Worm (Caenorhabditis elegans) whole organism, young adult: ENCODE measurements around the gene dct-6.

Source experiments
- C17E4.6 ChIP-seq: fragments of 200-800 bp; sonication (Bioruptor generic); IDR thresholded peaks from 2 replicates; pipeline ENCODE4 v1.3.6; 2022; ENCODE audit warnings: missing genetic modification reagents, missing genetic modification characterization, missing compliant biosample characterization
- F33H1.4 ChIP-seq: fragments of 200-800 bp; sonication (Bioruptor generic); IDR thresholded peaks from 2 replicates; pipeline ENCODE4 v1.3.6; 2022; ENCODE audit warnings: missing genetic modification reagents, missing genetic modification characterization, missing compliant biosample characterization
- F39B2.1 ChIP-seq: fragments of 200-800 bp; sonication (Bioruptor generic); IDR thresholded peaks from 2 replicates; pipeline ENCODE4 v1.3.6; 2022; ENCODE audit warnings: missing genetic modification reagents, missing genetic modification characterization, missing compliant biosample characterization
- F55B11.4 ChIP-seq: sonication (generic microtip); optimal IDR thresholded peaks from 2 replicates; lab custom pipeline; 2016; ENCODE audit warnings: missing compliant biosample characterization, missing genetic modification characterization, borderline replicate concordance; ENCODE audit not compliant: insufficient read depth
- K12H6.12 ChIP-seq: fragments of 200-800 bp; sonication (Bioruptor generic); optimal IDR thresholded peaks from 2 replicates; lab custom pipeline; 2018; ENCODE audit warnings: mild to moderate bottlenecking, missing genetic modification characterization, missing compliant biosample characterization
- T07F8.4 ChIP-seq: sonication (generic microtip); optimal IDR thresholded peaks from 2 replicates; lab custom pipeline; 2016; ENCODE audit warnings: mild to moderate bottlenecking, missing genetic modification characterization, moderate library complexity, missing compliant biosample characterization
- Y56A3A.18 ChIP-seq: fragments of 200-800 bp; sonication (Bioruptor generic); IDR thresholded peaks from 2 replicates; pipeline ENCODE4 v1.3.6; 2022; ENCODE audit warnings: missing genetic modification reagents, missing genetic modification characterization, missing compliant biosample characterization
- Y67H2A.10 ChIP-seq: fragments of 200-800 bp; sonication (Bioruptor generic); conservative IDR thresholded peaks from 2 replicates; pipeline ENCODE4 v1.3.6; 2022; ENCODE audit warnings: missing genetic modification reagents, missing genetic modification characterization, missing compliant biosample characterization
- ZK185.1 ChIP-seq: sonication (generic microtip); optimal IDR thresholded peaks from 2 replicates; lab custom pipeline; 2016; ENCODE audit warnings: mild to moderate bottlenecking, missing genetic modification characterization, missing compliant biosample characterization; ENCODE audit not compliant: poor library complexity, severe bottlenecking
- ama-1 ChIP-seq, 3 experiments: fragments of 150-350 bp in 1 of 3; sonication (generic microtip) in 2 of 3; optimal IDR thresholded peaks; 2 replicates each; lab custom pipeline; 2014 to 2018; ENCODE audit warnings: missing biosample characterization in 2 of 3, missing genetic modification characterization in 2 of 3, missing genetic modification reagents in 2 of 3
- aptf-2 ChIP-seq: fragments of 200-800 bp; sonication (Bioruptor generic); conservative IDR thresholded peaks from 2 replicates; pipeline ENCODE4 v1.3.6; 2022; ENCODE audit warnings: missing genetic modification reagents, missing genetic modification characterization, missing compliant biosample characterization
- aptf-3 ChIP-seq: fragments of 200-800 bp; sonication (Bioruptor generic); IDR thresholded peaks from 2 replicates; pipeline ENCODE4 v1.3.6; 2022; ENCODE audit warnings: missing genetic modification characterization, missing compliant biosample characterization
- attf-3 ChIP-seq: fragments of 200-800 bp; sonication (Bioruptor generic); conservative IDR thresholded peaks from 2 replicates; pipeline ENCODE4 v1.3.6; 2022; ENCODE audit warnings: missing genetic modification reagents, missing genetic modification characterization, missing compliant biosample characterization
- cebp-1 ChIP-seq, 2 experiments: fragments of 200-800 bp in 1 of 2; sonication (Bioruptor generic) in 1 of 2; sonication (generic microtip) in 1 of 2; IDR thresholded peaks in 1 of 2; optimal IDR thresholded peaks in 1 of 2; 2 replicates each; pipeline versions ENCODE4 v1.3.6 to Lab custom; 2017 to 2022; ENCODE audit warnings: missing compliant biosample characterization in 2 of 2, missing genetic modification characterization in 2 of 2, mild to moderate bottlenecking in 1 of 2, missing genetic modification reagents in 1 of 2, moderate library complexity in 1 of 2
- ceh-79 ChIP-seq: sonication (generic microtip); optimal IDR thresholded peaks from 2 replicates; lab custom pipeline; 2017; ENCODE audit warnings: mild to moderate bottlenecking, missing genetic modification characterization, missing compliant biosample characterization
- dox-1 ChIP-seq: fragments of 200-800 bp; sonication (Bioruptor generic); IDR thresholded peaks from 2 replicates; pipeline ENCODE4 v1.3.6; 2022; ENCODE audit warnings: missing genetic modification reagents, missing genetic modification characterization, missing compliant biosample characterization
- egrh-3 ChIP-seq: fragments of 200-800 bp; sonication (Bioruptor generic); IDR thresholded peaks from 2 replicates; pipeline ENCODE4 v1.3.6; 2022; ENCODE audit warnings: missing genetic modification reagents, missing genetic modification characterization, missing compliant biosample characterization
- gei-17 ChIP-seq: fragments of 200-800 bp; sonication (Bioruptor generic); optimal IDR thresholded peaks from 2 replicates; lab custom pipeline; 2018; ENCODE audit warnings: mild to moderate bottlenecking, missing genetic modification characterization, missing compliant biosample characterization
- let-607 ChIP-seq, 2 experiments: fragments of 200-800 bp in 1 of 2; sonication (Bioruptor generic) in 1 of 2; sonication (generic microtip) in 1 of 2; optimal IDR thresholded peaks; 2 replicates each; lab custom pipeline; 2016 to 2018; ENCODE audit warnings: mild to moderate bottlenecking in 2 of 2, missing compliant biosample characterization in 2 of 2, missing genetic modification characterization in 2 of 2, moderate library complexity in 2 of 2, missing genotype in 1 of 2
- lin-26 ChIP-seq: fragments of 200-800 bp; sonication (Bioruptor generic); IDR thresholded peaks from 2 replicates; pipeline ENCODE4 v1.3.6; 2022; ENCODE audit warnings: missing genetic modification reagents, missing genetic modification characterization, missing compliant biosample characterization
- lir-1 ChIP-seq: fragments of 200-800 bp; sonication (Bioruptor generic); conservative IDR thresholded peaks from 2 replicates; pipeline ENCODE4 v1.3.6; 2022; ENCODE audit warnings: missing genetic modification reagents, missing genetic modification characterization, missing compliant biosample characterization
- lsy-27 ChIP-seq: sonication (generic microtip); optimal IDR thresholded peaks from 2 replicates; lab custom pipeline; 2017; ENCODE audit warnings: missing genetic modification characterization, mild to moderate bottlenecking, missing compliant biosample characterization, antibody characterized with exemption, missing genotype, borderline replicate concordance; ENCODE audit not compliant: insufficient read depth
- madf-10 ChIP-seq: sonication (generic microtip); optimal IDR thresholded peaks from 2 replicates; lab custom pipeline; 2016; ENCODE audit warnings: mild to moderate bottlenecking, missing genetic modification characterization, missing compliant biosample characterization
- madf-6 ChIP-seq: fragments of 200-800 bp; sonication (Bioruptor generic); IDR thresholded peaks from 2 replicates; pipeline ENCODE4 v1.3.6; 2022; ENCODE audit warnings: missing genetic modification reagents, missing genetic modification characterization, missing compliant biosample characterization
- mel-28 ChIP-seq: sonication (generic microtip); optimal IDR thresholded peaks from 2 replicates; lab custom pipeline; 2016; ENCODE audit warnings: borderline replicate concordance, mild to moderate bottlenecking, missing genetic modification characterization, missing compliant biosample characterization
- mes-4 ChIP-seq: sonication (generic microtip); optimal IDR thresholded peaks from 2 replicates; lab custom pipeline; 2016; ENCODE audit warnings: missing genotype, missing genetic modification characterization, missing compliant biosample characterization
- nfya-1 ChIP-seq: sonication (generic microtip); optimal IDR thresholded peaks from 2 replicates; lab custom pipeline; 2017; ENCODE audit warnings: antibody characterized with exemption, missing compliant biosample characterization, missing genetic modification characterization, borderline replicate concordance; ENCODE audit not compliant: insufficient read depth
- nfya-2 ChIP-seq: fragments of 200-800 bp; sonication (Bioruptor generic); IDR thresholded peaks from 2 replicates; pipeline ENCODE4 v1.3.6; 2022; ENCODE audit warnings: missing genetic modification reagents, missing genetic modification characterization, missing compliant biosample characterization
- nfyb-1 ChIP-seq: fragments of 200-800 bp; sonication (Bioruptor generic); IDR thresholded peaks from 2 replicates; pipeline ENCODE4 v1.3.6; 2022; ENCODE audit warnings: missing genetic modification reagents, missing genetic modification characterization, missing compliant biosample characterization
- nhr-120 ChIP-seq: fragments of 200-800 bp; sonication (Bioruptor generic); IDR thresholded peaks from 2 replicates; pipeline ENCODE4 v1.3.6; 2022; ENCODE audit warnings: missing genetic modification characterization, missing compliant biosample characterization
- nhr-179 ChIP-seq: sonication (generic microtip); optimal IDR thresholded peaks from 2 replicates; lab custom pipeline; 2016; ENCODE audit warnings: mild to moderate bottlenecking, missing genetic modification characterization, missing compliant biosample characterization
- nhr-80 ChIP-seq: sonication (generic microtip); optimal IDR thresholded peaks from 2 replicates; lab custom pipeline; 2016; ENCODE audit warnings: missing genetic modification characterization, missing compliant biosample characterization
- nhr-90 ChIP-seq: sonication (generic microtip); optimal IDR thresholded peaks from 2 replicates; lab custom pipeline; 2016; ENCODE audit warnings: missing genotype, mild to moderate bottlenecking, missing genetic modification characterization, missing compliant biosample characterization
- snpc-1.1 ChIP-seq: sonication (generic microtip); optimal IDR thresholded peaks from 2 replicates; lab custom pipeline; 2017; ENCODE audit warnings: missing genetic modification characterization, mild to moderate bottlenecking, missing compliant biosample characterization, antibody characterized with exemption, moderate library complexity, missing genotype, missing genetic modification reagents; ENCODE audit not compliant: insufficient read depth
- snpc-3.4 ChIP-seq: sonication (generic microtip); optimal IDR thresholded peaks from 2 replicates; lab custom pipeline; 2017; ENCODE audit warnings: missing genetic modification characterization, mild to moderate bottlenecking, missing compliant biosample characterization, antibody characterized with exemption, moderate library complexity, missing genotype, missing genetic modification reagents
- tbx-9 ChIP-seq: sonication (generic microtip); optimal IDR thresholded peaks from 2 replicates; lab custom pipeline; 2016; ENCODE audit warnings: borderline replicate concordance, missing genetic modification characterization, inconsistent platforms, missing compliant biosample characterization
- unc-62 ChIP-seq: fragments of 150-350 bp; optimal IDR thresholded peaks from 2 replicates; lab custom pipeline; 2014; ENCODE audit warnings: missing biosample characterization, missing genetic modification reagents, missing genetic modification characterization
- zfh-2 ChIP-seq: fragments of 200-800 bp; sonication (Bioruptor generic); conservative IDR thresholded peaks from 2 replicates; pipeline ENCODE4 v1.3.6; 2022; ENCODE audit warnings: missing genetic modification reagents, missing genetic modification characterization, missing compliant biosample characterization
- zim-3 ChIP-seq: sonication (generic microtip); optimal IDR thresholded peaks from 2 replicates; lab custom pipeline; 2017; ENCODE audit warnings: mild to moderate bottlenecking, missing genetic modification characterization, moderate library complexity, missing compliant biosample characterization
- ztf-25 ChIP-seq: fragments of 200-800 bp; sonication (Bioruptor generic); IDR thresholded peaks from 2 replicates; pipeline ENCODE4 v1.3.6; 2022; ENCODE audit warnings: missing genetic modification reagents, missing genetic modification characterization, missing compliant biosample characterization
- ztf-3 ChIP-seq: fragments of 200-800 bp; sonication (Bioruptor generic); optimal IDR thresholded peaks from 2 replicates; lab custom pipeline; 2018; ENCODE audit warnings: mild to moderate bottlenecking, missing genetic modification characterization, missing compliant biosample characterization

The dct-6 gene

DNA sequence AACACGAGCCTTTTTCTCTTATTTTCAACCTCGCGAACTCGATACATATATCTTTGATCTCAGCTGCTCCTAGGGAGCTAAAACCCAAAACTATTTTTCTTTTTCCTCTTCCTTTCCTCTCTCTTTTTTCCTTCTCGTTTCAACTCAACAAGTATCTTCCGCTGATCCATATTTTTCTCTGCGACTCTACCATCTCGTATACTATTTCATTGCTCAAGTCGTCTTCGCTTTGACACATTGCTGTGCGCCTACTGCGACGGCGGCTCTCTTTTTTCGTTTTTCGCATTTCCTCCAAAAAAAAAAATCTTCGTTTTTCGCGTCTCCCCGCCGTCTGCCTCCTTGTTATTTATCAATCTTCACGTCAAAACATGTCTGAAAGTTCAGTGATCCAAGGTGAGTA, 16.4 kb upstream of the dct-6 start (continued):
- TF ChIP-seq unc-62 (no peak), mes-4 (tag; lab: Kevin White, UChicago) (no peak), ztf-25 (GFP tag; lab: Robert Waterston, UW) (no peak), cebp-1 (GFP tag; IDR thresholded peaks at IDR 0.05; lab: Robert Waterston, UW) (no peak), cebp-1 (tag; optimal IDR thresholded peaks at IDR 0.05; lab: Kevin White, UChicago) (peak; percentile 14), madf-10 (tag; lab: Kevin White, UChicago) (no peak), T07F8.4 (tag; lab: Kevin White, UChicago) (no peak), K12H6.12 (peak; percentile 48), egrh-3 (GFP tag; lab: Robert Waterston, UW) (no peak), C17E4.6 (no peak), nfya-1 (tag; lab: Kevin White, UChicago) (no peak), gei-17 (no peak), nhr-120 (GFP tag; lab: Robert Waterston, UW) (no peak), ZK185.1 (tag; lab: Kevin White, UChicago) (no peak), lsy-27 (tag; lab: Kevin White, UChicago) (no peak), ztf-3 (GFP tag; lab: Kevin White, UChicago) (peak; percentile 17), ama-1 (optimal IDR thresholded peaks at IDR 0.05; lab: Kevin White, UChicago) (peak; percentile 60), ama-1 (GFP tag; optimal IDR thresholded peaks at IDR 0.05; lab: Kevin White, UChicago) (no peak), madf-6 (GFP tag; lab: Robert Waterston, UW) (no peak), lin-26 (GFP tag; lab: Robert Waterston, UW) (no peak), dox-1 (no peak), nfyb-1 (GFP tag; lab: Robert Waterston, UW) (no peak; the same call in 1 of the 2 replicates), ceh-79 (tag; lab: Kevin White, UChicago) (no peak), F55B11.4 (tag; lab: Kevin White, UChicago) (no peak), F33H1.4 (no peak), lir-1 (no peak), snpc-1.1 (no peak), nhr-179 (tag; lab: Kevin White, UChicago) (no peak), attf-3 (GFP tag; lab: Robert Waterston, UW) (no peak), aptf-2 (no peak), F39B2.1 (GFP tag; lab: Robert Waterston, UW) (no peak), tbx-9 (tag; lab: Kevin White, UChicago) (no peak), mel-28 (no peak), Y67H2A.10 (GFP tag; lab: Robert Waterston, UW) (no peak), snpc-3.4 (no peak), zfh-2 (GFP tag; lab: Robert Waterston, UW) (peak; percentile 65)

- TF ChIP-seq ama-1 (optimal IDR thresholded peaks at IDR 0.05; lab: Kevin White, UChicago): peak; percentile 16
- TF ChIP-seq ama-1 (GFP tag; optimal IDR thresholded peaks at IDR 0.05; lab: Kevin White, UChicago): no peak
- TF ChIP-seq nfya-2: no peak
- peak; percentile 12 for TF ChIP-seq nhr-80 (tag; lab: Kevin White, UChicago)
- no peak for TF ChIP-seq lin-26 (GFP tag; lab: Robert Waterston, UW)
- TF ChIP-seq aptf-3 (GFP tag; lab: Robert Waterston, UW): 0 out of 2 replicates have a peak, but pooled peaks have one; percentile 15
- peak; percentile 15 for TF ChIP-seq zim-3 (tag; lab: Kevin White, UChicago)
- 0 out of 2 replicates have a peak, but pooled peaks have one; percentile 23 for TF ChIP-seq Y56A3A.18
- no peak for TF ChIP-seq let-607 (tag; optimal IDR thresholded peaks at IDR 0.05; lab: Kevin White, UChicago)
- no peak for TF ChIP-seq madf-10 (tag; lab: Kevin White, UChicago)
- TF ChIP-seq nhr-90 (tag; lab: Kevin White, UChicago): no peak
- TF ChIP-seq, all 124 proteins: peak for 5
These were observed 15.4 kb upstream of the dct-6 start for ce11 chrIII:5950756-5951345.
